Worm (Caenorhabditis elegans) whole organism, L4 larva: ENCODE measurements around the gene col-175.

Source experiments
- F26F4.8 ChIP-seq: fragments of 200-800 bp; sonication (Bioruptor generic); conservative IDR thresholded peaks from 2 replicates; pipeline ENCODE4 v1.3.6; 2022; ENCODE audit warnings: missing genetic modification characterization, missing compliant biosample characterization
- F49E8.2 ChIP-seq: sonication (generic microtip); optimal IDR thresholded peaks from 2 replicates; lab custom pipeline; 2016; ENCODE audit warnings: missing compliant biosample characterization, mild to moderate bottlenecking, missing genetic modification characterization, borderline replicate concordance
- T20F7.1 ChIP-seq: fragments of 200-800 bp; sonication (Bioruptor generic); optimal IDR thresholded peaks from 2 replicates; lab custom pipeline; 2018; ENCODE audit warnings: mild to moderate bottlenecking, missing genetic modification characterization, missing compliant biosample characterization
- T26A8.4 ChIP-seq: fragments of 200-800 bp; sonication (Bioruptor generic); IDR thresholded peaks from 2 replicates; pipeline ENCODE4 v1.3.6; 2022; ENCODE audit warnings: missing genetic modification characterization, missing compliant biosample characterization
- Y105C5A.15 ChIP-seq: fragments of 200-800 bp; sonication (Bioruptor generic); IDR thresholded peaks from 2 replicates; pipeline ENCODE4 v1.3.6; 2022; ENCODE audit warnings: missing genetic modification characterization, missing compliant biosample characterization
- Y5F2A.4 ChIP-seq: fragments of 200-800 bp; sonication (Bioruptor generic); optimal IDR thresholded peaks from 2 replicates; lab custom pipeline; 2018; ENCODE audit warnings: mild to moderate bottlenecking, missing genetic modification characterization, missing compliant biosample characterization
- Y75B8A.6 ChIP-seq: fragments of 200-800 bp; sonication (Bioruptor generic); IDR thresholded peaks from 2 replicates; pipeline ENCODE4 v1.3.6; 2022; ENCODE audit warnings: missing genetic modification reagents, missing genetic modification characterization, missing compliant biosample characterization
- ZK337.2 ChIP-seq: fragments of 200-800 bp; sonication (Bioruptor generic); IDR thresholded peaks from 2 replicates; pipeline ENCODE4 v1.3.6; 2022; ENCODE audit warnings: missing genetic modification reagents, missing genetic modification characterization, missing compliant biosample characterization
- attf-4 ChIP-seq: sonication (generic microtip); optimal IDR thresholded peaks from 3 replicates; lab custom pipeline; 2017; ENCODE audit warnings: missing biosample characterization, missing genetic modification characterization
- ceh-32 ChIP-seq: sonication (generic microtip); optimal IDR thresholded peaks from 2 replicates; lab custom pipeline; 2016; ENCODE audit warnings: mild to moderate bottlenecking, missing genetic modification characterization, missing compliant biosample characterization; ENCODE audit not compliant: poor library complexity
- ceh-82 ChIP-seq: sonication (generic microtip); optimal IDR thresholded peaks from 2 replicates; lab custom pipeline; 2017; ENCODE audit warnings: missing biosample characterization, missing genetic modification characterization
- ctbp-1 ChIP-seq: fragments of 200-800 bp; sonication (Bioruptor generic); IDR thresholded peaks from 2 replicates; pipeline ENCODE4 v1.3.6; 2022; ENCODE audit warnings: missing genetic modification reagents, missing genetic modification characterization, missing compliant biosample characterization
- daf-16 ChIP-seq, 3 experiments: sonication (generic microtip); optimal IDR thresholded peaks; 2 replicates each; lab custom pipeline; 2016 to 2017; ENCODE audit warnings: missing genetic modification characterization in 3 of 3, missing genetic modification reagents in 3 of 3, mild to moderate bottlenecking in 2 of 3, missing compliant biosample characterization in 2 of 3, missing biosample characterization in 1 of 3, moderate library complexity in 1 of 3
- daf-19 ChIP-seq: fragments of 200-800 bp; sonication (Bioruptor generic); conservative IDR thresholded peaks from 2 replicates; pipeline ENCODE4 v1.3.6; 2022; ENCODE audit warnings: missing genetic modification characterization, missing compliant biosample characterization
- daf-8 ChIP-seq: fragments of 200-800 bp; sonication (Bioruptor generic); IDR thresholded peaks from 2 replicates; pipeline ENCODE4 v1.3.6; 2022; ENCODE audit warnings: missing genetic modification characterization, missing compliant biosample characterization
- dmd-9 ChIP-seq: fragments of 200-800 bp; sonication (Bioruptor generic); IDR thresholded peaks from 2 replicates; pipeline ENCODE4 v1.3.6; 2022; ENCODE audit warnings: missing genetic modification reagents, missing genetic modification characterization, missing compliant biosample characterization
- egl-27 ChIP-seq: sonication (generic microtip); optimal IDR thresholded peaks from 3 replicates; lab custom pipeline; 2017; ENCODE audit warnings: missing biosample characterization, missing genetic modification reagents, missing genetic modification characterization
- fos-1 ChIP-seq: fragments of 150-350 bp; optimal IDR thresholded peaks from 2 replicates; lab custom pipeline; 2014; ENCODE audit warnings: missing biosample characterization, missing genetic modification characterization
- gei-8 ChIP-seq: fragments of 200-800 bp; sonication (Bioruptor generic); optimal IDR thresholded peaks from 2 replicates; lab custom pipeline; 2018; ENCODE audit warnings: mild to moderate bottlenecking, missing genetic modification characterization, missing compliant biosample characterization
- lim-7 ChIP-seq: fragments of 200-800 bp; sonication (Bioruptor generic); IDR thresholded peaks from 2 replicates; pipeline ENCODE4 v1.3.6; 2022; ENCODE audit warnings: missing genetic modification characterization, missing compliant biosample characterization
- lin-1 ChIP-seq: fragments of 200-800 bp; sonication (Bioruptor generic); IDR thresholded peaks from 2 replicates; pipeline ENCODE4 v1.3.6; 2022; ENCODE audit warnings: missing genetic modification reagents, missing genetic modification characterization, missing compliant biosample characterization
- lin-38 ChIP-seq: fragments of 200-800 bp; sonication (Bioruptor generic); IDR thresholded peaks from 2 replicates; pipeline ENCODE4 v1.3.6; 2022; ENCODE audit warnings: missing genetic modification reagents, missing genetic modification characterization, missing compliant biosample characterization
- lin-39 ChIP-seq: fragments of 150-350 bp; optimal IDR thresholded peaks from 2 replicates; lab custom pipeline; 2014; ENCODE audit warnings: missing biosample characterization, missing genetic modification reagents, missing genetic modification characterization
- mep-1 ChIP-seq: fragments of 150-350 bp; sonication (generic microtip); optimal IDR thresholded peaks from 3 replicates; lab custom pipeline; 2014; ENCODE audit warnings: missing biosample characterization, missing genetic modification characterization
- mxl-3 ChIP-seq: fragments of 200-800 bp; sonication (Bioruptor generic); optimal IDR thresholded peaks from 2 replicates; lab custom pipeline; 2018; ENCODE audit warnings: mild to moderate bottlenecking, missing genetic modification characterization, missing compliant biosample characterization
- nhr-10 ChIP-seq: fragments of 150-350 bp; optimal IDR thresholded peaks from 2 replicates; lab custom pipeline; 2014; ENCODE audit warnings: missing biosample characterization, missing genetic modification characterization
- nhr-102 ChIP-seq: sonication (generic microtip); optimal IDR thresholded peaks from 2 replicates; lab custom pipeline; 2016; ENCODE audit warnings: mild to moderate bottlenecking, missing genetic modification characterization, moderate library complexity, missing compliant biosample characterization
- nhr-28 ChIP-seq: fragments of 150-350 bp; optimal IDR thresholded peaks from 2 replicates; lab custom pipeline; 2014; ENCODE audit warnings: missing biosample characterization, missing genetic modification characterization
- nhr-48 ChIP-seq: sonication (generic microtip); optimal IDR thresholded peaks from 2 replicates; lab custom pipeline; 2016; ENCODE audit warnings: mild to moderate bottlenecking, missing genetic modification characterization, missing compliant biosample characterization
- pha-4 ChIP-seq, 2 experiments: fragments of 150-350 bp in 1 of 2; fragments of 200-800 bp in 1 of 2; sonication (Bioruptor generic) in 1 of 2; IDR thresholded peaks in 1 of 2; optimal IDR thresholded peaks in 1 of 2; 2 replicates each; pipeline versions ENCODE4 v1.3.6 to Lab custom; 2014 to 2022; ENCODE audit warnings: missing genetic modification characterization in 2 of 2, missing genetic modification reagents in 2 of 2, missing biosample characterization in 1 of 2, missing compliant biosample characterization in 1 of 2
- php-3 ChIP-seq: fragments of 200-800 bp; sonication (Bioruptor generic); IDR thresholded peaks from 2 replicates; pipeline ENCODE4 v1.3.6; 2022; ENCODE audit warnings: missing genetic modification reagents, missing genetic modification characterization, missing compliant biosample characterization
- pqm-1 ChIP-seq: sonication (generic microtip); optimal IDR thresholded peaks from 2 replicates; lab custom pipeline; 2017; ENCODE audit warnings: missing biosample characterization, missing genetic modification characterization
- sdz-12 ChIP-seq: fragments of 200-800 bp; sonication (Bioruptor generic); optimal IDR thresholded peaks from 2 replicates; lab custom pipeline; 2018; ENCODE audit warnings: mild to moderate bottlenecking, missing genetic modification characterization, missing compliant biosample characterization
- set-16 ChIP-seq: fragments of 200-800 bp; sonication (Bioruptor generic); IDR thresholded peaks from 2 replicates; pipeline ENCODE4 v1.3.6; 2022; ENCODE audit warnings: missing genetic modification reagents, missing genetic modification characterization, missing compliant biosample characterization
- snpc-4 ChIP-seq: fragments of 150-350 bp; optimal IDR thresholded peaks from 2 replicates; lab custom pipeline; 2014; ENCODE audit warnings: missing biosample characterization, missing genetic modification characterization
- spr-1 ChIP-seq: sonication (generic microtip); optimal IDR thresholded peaks from 2 replicates; lab custom pipeline; 2016; ENCODE audit warnings: mild to moderate bottlenecking, missing genetic modification characterization, missing compliant biosample characterization
- unc-130 ChIP-seq: sonication (generic microtip); optimal IDR thresholded peaks from 2 replicates; lab custom pipeline; 2016; ENCODE audit warnings: missing genetic modification reagents, missing genetic modification characterization, missing compliant biosample characterization
- unc-62 ChIP-seq, 3 experiments: fragments of 150-350 bp in 1 of 3; sonication (generic microtip); optimal IDR thresholded peaks in 2 of 3; peaks in 1 of 3; 1 replicate in 1 of 3; 2 replicates in 2 of 3; lab custom pipeline; 2014 to 2017; ENCODE audit warnings: missing biosample characterization in 3 of 3, missing genetic modification characterization in 3 of 3, missing genetic modification reagents in 3 of 3, missing genotype in 1 of 3
- zag-1 ChIP-seq: fragments of 150-350 bp; optimal IDR thresholded peaks from 2 replicates; lab custom pipeline; 2014; ENCODE audit warnings: missing biosample characterization, missing genetic modification characterization
- zfp-2 ChIP-seq: sonication (generic microtip); optimal IDR thresholded peaks from 2 replicates; lab custom pipeline; 2016; ENCODE audit warnings: mild to moderate bottlenecking, missing genetic modification characterization, missing compliant biosample characterization

col-175 gene

ce11 chrX:9237708-9238107 is 3.3 kb upstream of the col-175 start (continued):
- TF ChIP-seq lin-39 (no peak), F26F4.8 (GFP tag; lab: Robert Waterston, UW) (peak; percentile 59; the same call in 1 of the 2 replicates), snpc-4 (tag; lab: Kevin White, UChicago) (no peak)

ce11 chrX:9233805-9234204 is 613 bp downstream of the col-175 start:
- TF ChIP-seq Y5F2A.4 (GFP tag; lab: Kevin White, UChicago) (peak; percentile 4), T26A8.4 (GFP tag; lab: Robert Waterston, UW) (peak; percentile 57), mxl-3 (GFP tag; lab: Kevin White, UChicago) (peak; percentile 5), lim-7 (GFP tag; lab: Robert Waterston, UW) (no peak), spr-1 (tag; lab: Kevin White, UChicago) (peak; percentile 27), ZK337.2 (no peak), unc-130 (no peak), egl-27 (tag; lab: Kevin White, UChicago) (no peak), attf-4 (tag; lab: Kevin White, UChicago) (no peak), set-16 (peak; percentile 94), sdz-12 (GFP tag; lab: Kevin White, UChicago) (no peak), pha-4 (GFP tag; IDR thresholded peaks at IDR 0.05; lab: Robert Waterston, UW) (no peak), pha-4 (tag; optimal IDR thresholded peaks at IDR 0.05; lab: Kevin White, UChicago) (no peak), nhr-102 (tag; lab: Kevin White, UChicago) (peak; percentile 49), nhr-48 (peak; percentile 22), daf-8 (GFP tag; lab: Robert Waterston, UW) (no peak)

- TF ChIP-seq nhr-10 (tag; lab: Kevin White, UChicago) (no peak), fos-1 (tag; lab: Kevin White, UChicago) (no peak), lim-7 (GFP tag; lab: Robert Waterston, UW) (no peak), zag-1 (tag; lab: Kevin White, UChicago) (no peak), ceh-32 (tag; lab: Kevin White, UChicago) (no peak), F49E8.2 (no peak), Y105C5A.15 (GFP tag; lab: Robert Waterston, UW) (no peak), ctbp-1 (GFP tag; lab: Robert Waterston, UW) (no peak), daf-8 (GFP tag; lab: Robert Waterston, UW) (no peak), pqm-1 (tag; lab: Kevin White, UChicago) (no peak), set-16 (no peak), ZK337.2 (no peak), lin-38 (GFP tag; lab: Robert Waterston, UW) (no peak), T20F7.1 (GFP tag; lab: Kevin White, UChicago) (no peak), gei-8 (GFP tag; lab: Kevin White, UChicago) (no peak), daf-19 (GFP tag; lab: Robert Waterston, UW) (no peak), lin-1 (no peak)
These were observed 2.4 kb downstream of the col-175 start, which contains the start of gene vav-1 for ce11 chrX:9232037-9232436. vav-1 (minus strand) TSS chrX:9232137.

DNA sequence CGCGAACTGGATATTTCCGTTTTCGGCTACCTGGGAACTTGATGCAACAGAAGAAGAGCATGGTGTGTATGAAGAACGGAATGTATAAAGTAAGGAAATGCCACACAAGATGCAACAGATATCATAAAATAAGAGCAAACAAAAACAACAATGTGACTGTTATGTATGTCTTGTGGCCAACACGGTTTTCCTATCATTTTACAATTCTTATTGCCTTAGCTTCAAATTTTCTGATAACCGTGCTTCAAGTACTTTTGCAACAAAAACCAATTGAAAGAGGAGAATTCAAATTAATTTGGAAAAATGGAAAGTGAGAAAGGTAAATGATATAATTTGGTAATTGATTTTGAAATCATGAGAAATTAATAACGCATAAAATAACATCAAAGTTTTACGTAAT is 2.9 kb downstream of the col-175 start:
- peak; percentile 60 for TF ChIP-seq pqm-1 (tag; lab: Kevin White, UChicago)
- TF ChIP-seq nhr-28 (tag; lab: Kevin White, UChicago): peak; percentile 53
- TF ChIP-seq ceh-82: no peak
- no peak for TF ChIP-seq lim-7 (GFP tag; lab: Robert Waterston, UW)
- TF ChIP-seq zfp-2 (tag; lab: Kevin White, UChicago): no peak
- TF ChIP-seq Y75B8A.6 (GFP tag; lab: Robert Waterston, UW): no peak
- no peak for TF ChIP-seq dmd-9 (GFP tag; lab: Robert Waterston, UW)
- TF ChIP-seq daf-16 (GFP tag; optimal IDR thresholded peaks at IDR 0.05; lab: Kevin White, UChicago): no peak
- TF ChIP-seq daf-16 (tag; optimal IDR thresholded peaks at IDR 0.05; lab: Kevin White, UChicago): peak; percentile 30
- peak in 1 of 2 experiments; percentile 78 for TF ChIP-seq unc-62 (GFP tag; optimal IDR thresholded peaks at IDR 0.05 in 1 of 2; lab: Kevin White, UChicago)
- TF ChIP-seq unc-62 (tag; optimal IDR thresholded peaks at IDR 0.05; lab: Kevin White, UChicago): no peak
- no peak for TF ChIP-seq php-3 (GFP tag; lab: Robert Waterston, UW)
- no peak for TF ChIP-seq snpc-4 (tag; lab: Kevin White, UChicago)
- TF ChIP-seq mep-1: no peak
